Fruit fly (Drosophila melanogaster) whole organism, adult: ENCODE measurements around the gene Fbw5.
A peak's percentile ranks its signal among the peaks of the same experiment; 100 is the strongest.

ENCODE experiments used
- CG11617 ChIP-seq: fragments of 200-800 bp; sonication (Bioruptor generic); optimal IDR thresholded peaks from 2 replicates; lab custom pipeline; 2017; ENCODE audit warnings: mild to moderate bottlenecking, missing biosample characterization, missing genetic modification reagents, missing genetic modification characterization
- CG12768 ChIP-seq: fragments of 200-800 bp; sonication (Bioruptor generic); optimal IDR thresholded peaks from 2 replicates; lab custom pipeline; 2017; ENCODE audit warnings: missing biosample characterization, missing genetic modification characterization, mild to moderate bottlenecking, moderate library complexity, missing genetic modification reagents
- CG14711 ChIP-seq: fragments of 200-800 bp; sonication (Bioruptor generic); optimal IDR thresholded peaks from 2 replicates; lab custom pipeline; 2018; ENCODE audit warnings: missing biosample characterization, mild to moderate bottlenecking, missing genetic modification characterization, moderate library complexity
- CG1620 ChIP-seq: fragments of 200-800 bp; sonication (Bioruptor generic); optimal IDR thresholded peaks from 2 replicates; lab custom pipeline; 2016; ENCODE audit warnings: missing biosample characterization, missing genetic modification characterization
- CG33017 ChIP-seq: fragments of 200-800 bp; sonication (Bioruptor generic); optimal IDR thresholded peaks from 2 replicates; lab custom pipeline; 2018; ENCODE audit warnings: missing biosample characterization, mild to moderate bottlenecking, missing genetic modification characterization, moderate library complexity
- CG5204 ChIP-seq: fragments of 200-800 bp; sonication (Bioruptor generic); optimal IDR thresholded peaks from 2 replicates; lab custom pipeline; 2016; ENCODE audit warnings: missing biosample characterization, missing genetic modification characterization
- CG7045 ChIP-seq: fragments of 200-800 bp; sonication (Bioruptor generic); optimal IDR thresholded peaks from 2 replicates; lab custom pipeline; 2017; ENCODE audit warnings: missing biosample characterization, mild to moderate bottlenecking, missing genetic modification characterization
- CG7101 ChIP-seq: fragments of 200-800 bp; sonication (Bioruptor generic); optimal IDR thresholded peaks from 2 replicates; lab custom pipeline; 2018; ENCODE audit warnings: missing biosample characterization, mild to moderate bottlenecking, missing genetic modification characterization, moderate library complexity
- Clk ChIP-seq: fragments of 200-800 bp; sonication (Bioruptor generic); optimal IDR thresholded peaks from 2 replicates; lab custom pipeline; 2017; ENCODE audit warnings: missing biosample characterization, missing genetic modification characterization
- Crg-1 ChIP-seq: fragments of 200-800 bp; sonication (Bioruptor generic); optimal IDR thresholded peaks from 2 replicates; lab custom pipeline; 2016; ENCODE audit warnings: missing biosample characterization, missing genetic modification characterization
- Hr96 ChIP-seq: fragments of 200-800 bp; sonication (Bioruptor generic); optimal IDR thresholded peaks from 2 replicates; lab custom pipeline; 2016; ENCODE audit warnings: missing biosample characterization, missing genetic modification characterization
- Mnt ChIP-seq: fragments of 200-800 bp; sonication (Bioruptor generic); optimal IDR thresholded peaks from 2 replicates; lab custom pipeline; 2016; ENCODE audit warnings: missing biosample characterization, mild to moderate bottlenecking, missing genetic modification characterization
- bab1 ChIP-seq: fragments of 200-800 bp; sonication (Bioruptor generic); optimal IDR thresholded peaks from 3 replicates; lab custom pipeline; 2019; ENCODE audit warnings: missing biosample characterization, mild to moderate bottlenecking, missing genetic modification characterization, moderate library complexity
- cic ChIP-seq: fragments of 200-800 bp; sonication (Bioruptor generic); optimal IDR thresholded peaks from 2 replicates; lab custom pipeline; 2017; ENCODE audit warnings: missing biosample characterization, mild to moderate bottlenecking, missing genetic modification characterization, moderate library complexity
- cnc ChIP-seq, 2 experiments: fragments of >200 bp; optimal IDR thresholded peaks; 2 replicates each; lab custom pipeline; 2017
- kay ChIP-seq: fragments of 200-800 bp; sonication (Bioruptor generic); peaks from one replicate; lab custom pipeline; 2016; ENCODE audit warnings: missing biosample characterization, missing genetic modification characterization, borderline replicate concordance
- ovo ChIP-seq: fragments of 200-800 bp; sonication (Bioruptor generic); optimal IDR thresholded peaks from 2 replicates; lab custom pipeline; 2016; ENCODE audit warnings: missing biosample characterization, missing genetic modification characterization
- pad ChIP-seq: fragments of 200-800 bp; sonication (Bioruptor generic); optimal IDR thresholded peaks from 3 replicates; lab custom pipeline; 2017; ENCODE audit warnings: missing biosample characterization, missing genetic modification characterization, mild to moderate bottlenecking, moderate library complexity, missing genetic modification reagents
- tj ChIP-seq: fragments of 200-800 bp; sonication (Bioruptor generic); optimal IDR thresholded peaks from 3 replicates; lab custom pipeline; 2017; ENCODE audit warnings: missing biosample characterization, mild to moderate bottlenecking, missing genetic modification characterization, moderate library complexity
- toe ChIP-seq: fragments of 200-800 bp; sonication (Bioruptor generic); optimal IDR thresholded peaks from 2 replicates; lab custom pipeline; 2016; ENCODE audit warnings: missing biosample characterization, missing genetic modification characterization

The Fbw5 gene

DNA sequence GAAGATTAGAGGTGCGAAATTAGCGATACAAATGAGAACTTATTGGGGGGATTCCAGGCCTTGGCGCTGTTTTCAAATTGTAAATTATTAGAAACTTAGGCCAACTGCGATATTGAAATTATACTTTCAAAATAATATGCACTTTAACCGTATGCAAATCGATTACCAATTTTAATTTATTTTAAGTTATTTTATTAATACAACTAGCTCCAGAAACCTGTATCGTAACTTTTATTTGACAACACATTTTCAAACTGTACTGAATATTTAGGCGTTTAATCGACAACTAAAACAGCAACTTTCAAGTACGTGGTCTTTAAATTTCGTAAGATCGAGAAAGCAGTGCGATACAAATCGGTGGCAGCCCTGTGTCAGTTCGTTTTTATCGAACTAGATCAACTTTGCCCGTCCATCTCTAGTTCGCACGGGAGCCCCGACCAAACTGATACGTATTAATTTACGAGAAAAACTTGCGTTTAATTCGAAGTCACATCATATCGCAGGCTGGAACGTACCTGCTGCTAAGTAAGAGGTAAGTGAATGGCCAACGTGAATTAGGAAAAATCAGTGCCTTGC lies 5.0 kb upstream of the Fbw5 start, which contains the start of the genes CG9154 and Kr-h2:
TSS of gene CG9154 (minus strand) at position 31 of the 576 bp plus-strand sequence.
TSS of gene Kr-h2 (plus strand) at position 335 of the 576 bp plus-strand sequence.
- TF ChIP-seq CG7101 (tag; lab: Kevin White, UChicago) (peak; percentile 68), Mnt (GFP tag; lab: Kevin White, UChicago) (peak; percentile 64), CG5204 (GFP tag; lab: Kevin White, UChicago) (no peak), bab1 (GFP tag; lab: Kevin White, UChicago) (peak; percentile 36), kay (no peak), ovo (peak; percentile 35), Clk (GFP tag; lab: Kevin White, UChicago) (peak; percentile 44), CG11617 (GFP tag; lab: Kevin White, UChicago) (peak; percentile 82), CG14711 (peak; percentile 70), pad (GFP tag; lab: Kevin White, UChicago) (peak; percentile 42), toe (GFP tag; lab: Kevin White, UChicago) (peak; percentile 85), CG7045 (GFP tag; lab: Kevin White, UChicago) (peak; percentile 74), Hr96 (GFP tag; lab: Kevin White, UChicago) (no peak), CG1620 (GFP tag; lab: Kevin White, UChicago) (peak; percentile 56), cic (GFP tag; lab: Kevin White, UChicago) (peak; percentile 14), Crg-1 (GFP tag; lab: Kevin White, UChicago) (no peak), cnc (optimal IDR thresholded peaks at IDR 0.05; lab: Kevin White, UChicago) (no peak), CG33017 (tag; lab: Kevin White, UChicago) (peak; percentile 53), tj (GFP tag; lab: Kevin White, UChicago) (peak; percentile 39), CG12768 (GFP tag; lab: Kevin White, UChicago) (peak; percentile 60)

DNA sequence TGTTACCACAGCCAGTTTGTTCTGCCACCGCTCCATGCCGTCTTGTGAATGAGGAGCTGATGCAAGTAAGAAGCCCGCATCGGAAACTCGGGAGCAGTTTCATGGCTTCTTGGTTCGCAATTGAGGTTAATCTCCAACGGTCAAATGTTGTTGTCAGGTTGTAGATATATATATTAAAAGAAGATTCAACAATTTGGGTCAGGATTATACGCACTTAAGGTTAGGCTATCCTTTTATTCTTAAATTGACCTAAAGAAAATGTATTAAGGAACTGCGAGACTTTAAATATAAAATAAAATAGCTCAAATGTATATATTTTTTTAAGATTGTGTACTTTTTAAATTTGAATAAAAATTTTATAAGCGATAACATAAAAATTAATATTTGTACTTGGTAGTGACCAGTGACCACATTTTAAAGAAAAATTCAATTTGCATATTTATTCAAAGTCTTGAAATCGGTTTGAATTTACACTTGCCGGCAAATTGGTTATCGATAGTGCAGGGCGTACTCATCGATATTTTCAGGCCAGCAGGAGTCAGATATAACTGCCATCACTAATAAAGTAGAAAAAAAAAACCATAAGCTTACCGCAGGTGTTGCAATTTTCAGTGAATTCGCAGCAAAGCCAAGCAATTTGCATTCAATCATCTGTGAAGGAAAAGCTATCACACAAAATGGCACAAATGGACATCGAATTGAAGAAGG lies 2.9 kb upstream of the Fbw5 start, which contains the start of the genes CG9150 and Pfdn1:
TSS of gene CG9150 (minus strand) at position 51 of the 708 bp plus-strand sequence.
TSS of gene Pfdn1 (plus strand) at position 536 of the 708 bp plus-strand sequence.
- no peak for TF ChIP-seq Crg-1 (GFP tag; lab: Kevin White, UChicago)
- no peak for TF ChIP-seq CG12768 (GFP tag; lab: Kevin White, UChicago)
- no peak for TF ChIP-seq Clk (GFP tag; lab: Kevin White, UChicago)
- no peak for TF ChIP-seq kay
- no peak for TF ChIP-seq CG11617 (GFP tag; lab: Kevin White, UChicago)
- peak; percentile 66 for TF ChIP-seq Mnt (GFP tag; lab: Kevin White, UChicago)
- no peak for TF ChIP-seq ovo
- no peak for TF ChIP-seq CG14711
- TF ChIP-seq CG7101 (tag; lab: Kevin White, UChicago), result peak; percentile 22
- no peak for TF ChIP-seq Hr96 (GFP tag; lab: Kevin White, UChicago)
- peak; percentile 66 for TF ChIP-seq bab1 (GFP tag; lab: Kevin White, UChicago)
- TF ChIP-seq toe (GFP tag; lab: Kevin White, UChicago), result no peak
- peak; percentile 16 for TF ChIP-seq tj (GFP tag; lab: Kevin White, UChicago)
- TF ChIP-seq CG5204 (GFP tag; lab: Kevin White, UChicago), result no peak

DNA sequence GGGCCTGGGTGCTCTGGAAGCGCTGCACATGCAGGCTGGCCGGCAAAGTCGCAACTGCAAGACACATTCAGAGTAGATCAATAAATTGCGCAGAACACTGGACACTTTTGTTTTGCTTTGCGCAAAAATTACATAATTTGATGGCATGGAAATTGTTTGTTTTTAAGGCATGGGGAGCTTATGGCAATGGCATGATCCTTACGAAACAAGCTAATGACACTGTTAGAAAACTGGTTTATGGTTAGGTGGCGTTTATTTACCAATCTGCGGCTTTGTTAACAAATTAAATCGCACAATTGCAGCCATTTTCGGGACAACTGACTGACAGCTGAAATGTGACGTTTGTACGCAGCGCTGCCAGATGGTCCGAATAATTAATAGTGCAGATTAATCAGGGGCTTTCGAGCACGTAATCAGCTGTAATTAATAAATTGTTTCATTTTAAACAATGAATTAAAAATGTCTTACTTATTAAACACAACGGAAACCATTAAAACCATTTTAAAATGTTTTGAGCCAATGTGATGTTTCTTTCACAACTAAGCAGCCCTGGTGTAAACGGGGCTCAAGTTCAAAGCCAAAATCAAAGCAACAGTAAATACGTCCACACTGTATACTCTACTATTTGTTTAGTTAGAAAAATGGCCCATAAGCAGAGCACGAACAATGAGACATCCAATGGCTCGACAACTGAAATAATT lies 3.2 kb downstream of the Fbw5 start, which contains the start of the genes ND-51 and CG13994:
TSS of gene ND-51 (minus strand) at position 376 of the 701 bp plus-strand sequence.
TSS of gene CG13994 (plus strand) at position 608 of the 701 bp plus-strand sequence.
- TF ChIP-seq CG7045 (GFP tag; lab: Kevin White, UChicago), result peak; percentile 83
- peak; percentile 80 for TF ChIP-seq cic (GFP tag; lab: Kevin White, UChicago)
- TF ChIP-seq toe (GFP tag; lab: Kevin White, UChicago), result peak; percentile 94
- TF ChIP-seq CG12768 (GFP tag; lab: Kevin White, UChicago), result peak; percentile 76
- no peak for TF ChIP-seq cnc (optimal IDR thresholded peaks at IDR 0.05; lab: Kevin White, UChicago)
- peak; percentile 81 for TF ChIP-seq CG33017 (tag; lab: Kevin White, UChicago)
- TF ChIP-seq Mnt (GFP tag; lab: Kevin White, UChicago), result peak; percentile 77
- TF ChIP-seq CG11617 (GFP tag; lab: Kevin White, UChicago), result peak; percentile 83
- TF ChIP-seq bab1 (GFP tag; lab: Kevin White, UChicago), result peak; percentile 86
- TF ChIP-seq CG14711, result peak; percentile 78
- TF ChIP-seq Hr96 (GFP tag; lab: Kevin White, UChicago), result peak; percentile 87
- TF ChIP-seq pad (GFP tag; lab: Kevin White, UChicago), result peak; percentile 67
- TF ChIP-seq Crg-1 (GFP tag; lab: Kevin White, UChicago), result peak; percentile 61
- peak; percentile 85 for TF ChIP-seq CG1620 (GFP tag; lab: Kevin White, UChicago)
- TF ChIP-seq Clk (GFP tag; lab: Kevin White, UChicago), result peak; percentile 81
- peak; percentile 79 for TF ChIP-seq CG7101 (tag; lab: Kevin White, UChicago)
- no peak for TF ChIP-seq CG5204 (GFP tag; lab: Kevin White, UChicago)
- no peak for TF ChIP-seq kay
- peak; percentile 74 for TF ChIP-seq ovo
- peak; percentile 61 for TF ChIP-seq tj (GFP tag; lab: Kevin White, UChicago)

DNA sequence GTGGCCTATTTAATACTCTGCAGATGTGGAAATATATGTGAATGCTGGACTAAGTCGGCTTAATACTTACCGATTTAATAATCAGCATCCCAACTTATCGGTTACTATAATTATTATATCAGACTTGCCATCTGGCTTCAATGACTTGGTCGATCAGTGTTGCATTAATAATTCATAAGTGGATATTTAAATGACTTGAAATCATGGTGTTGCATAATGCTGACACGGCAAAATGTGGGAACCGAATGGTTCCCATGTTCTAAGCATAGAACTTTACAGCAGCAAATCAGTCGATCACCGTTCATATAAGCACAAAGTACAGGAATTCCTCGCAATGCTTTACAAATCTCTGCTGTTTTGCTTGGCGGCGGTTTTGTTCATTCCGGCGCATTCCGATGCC lies 5.5 kb downstream of the Fbw5 start, which contains the start of gene CG34180:
TSS of gene CG34180 (plus strand) at position 301 of the 400 bp plus-strand sequence.
- no peak for TF ChIP-seq CG33017 (tag; lab: Kevin White, UChicago)
- TF ChIP-seq kay, result no peak
- no peak for TF ChIP-seq ovo
- no peak for TF ChIP-seq CG7045 (GFP tag; lab: Kevin White, UChicago)
